Fruit fly (Drosophila melanogaster): ENCODE results near the gene CG3517.
A peak's percentile ranks its signal among the peaks of the same experiment; 100 is the strongest.

CG3517 gene

DNA sequence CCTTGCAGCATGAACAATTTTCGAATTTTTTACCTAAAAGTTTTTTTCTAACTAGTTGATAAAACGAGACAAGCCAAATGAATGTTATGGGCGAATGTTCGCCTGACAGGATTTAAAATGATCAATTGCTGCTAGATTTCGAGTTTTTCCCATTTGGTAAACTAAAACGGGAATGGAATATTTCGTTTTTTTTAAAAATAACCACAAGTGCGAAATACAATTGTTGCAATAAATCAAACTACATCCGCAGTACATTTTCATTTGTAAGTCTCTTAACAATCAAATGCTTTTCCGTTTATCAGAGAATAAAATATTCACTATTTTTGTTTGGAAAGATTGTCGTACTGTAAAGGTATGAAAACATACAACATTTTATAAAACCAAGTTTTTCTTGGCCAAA, at the start of gene CG3517:
TSS of gene CG3517 (minus strand) at position 101 of the 400 bp plus-strand sequence.
- no peak for TF ChIP-seq CG17801 (GFP tag; optimal IDR thresholded peaks at IDR 0.05; ENCODE audit: partially characterized antibody)

DNA sequence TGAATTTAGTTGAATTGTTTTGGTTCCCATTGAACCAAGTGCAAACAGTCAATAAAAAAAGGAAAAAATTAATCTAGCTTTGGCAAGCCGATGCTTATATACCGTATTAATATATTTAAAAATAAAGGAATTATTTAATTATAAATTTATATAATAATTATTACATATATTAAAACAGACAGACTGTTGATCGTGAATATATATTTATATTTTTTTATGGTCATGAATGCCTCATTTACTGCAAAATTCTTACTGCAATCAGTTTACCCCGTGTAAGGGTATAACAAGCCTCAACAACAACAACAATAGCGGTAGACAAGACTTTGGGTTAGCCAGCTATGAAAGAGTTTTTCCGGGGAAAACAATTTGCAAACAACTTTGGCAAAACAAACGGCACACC, 49.1 kb upstream of the CG3517 start:
- TF ChIP-seq CG17801 (GFP tag; optimal IDR thresholded peaks at IDR 0.05; ENCODE audit: partially characterized antibody), result no peak

DNA sequence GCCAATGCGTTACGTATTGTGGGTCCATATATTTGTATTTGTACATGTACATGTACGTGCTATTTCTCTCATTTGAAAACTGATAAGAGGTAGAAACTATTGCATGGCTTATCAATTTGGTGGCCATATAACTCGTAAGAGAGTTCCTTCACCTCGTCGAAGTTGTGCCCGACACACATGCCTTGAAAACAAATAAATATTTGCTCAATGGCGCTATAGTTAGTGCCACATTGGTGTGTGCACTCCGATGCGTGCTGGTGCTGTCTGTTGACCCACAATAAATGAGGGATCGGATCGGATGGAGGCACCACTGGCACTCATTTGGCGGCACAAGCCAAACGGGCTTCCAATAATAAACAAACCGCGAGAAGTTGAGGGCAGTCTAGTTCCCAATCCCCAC, 47.2 kb upstream of the CG3517 start:
- no peak for TF ChIP-seq CG17801 (GFP tag; optimal IDR thresholded peaks at IDR 0.05; ENCODE audit: partially characterized antibody)

DNA sequence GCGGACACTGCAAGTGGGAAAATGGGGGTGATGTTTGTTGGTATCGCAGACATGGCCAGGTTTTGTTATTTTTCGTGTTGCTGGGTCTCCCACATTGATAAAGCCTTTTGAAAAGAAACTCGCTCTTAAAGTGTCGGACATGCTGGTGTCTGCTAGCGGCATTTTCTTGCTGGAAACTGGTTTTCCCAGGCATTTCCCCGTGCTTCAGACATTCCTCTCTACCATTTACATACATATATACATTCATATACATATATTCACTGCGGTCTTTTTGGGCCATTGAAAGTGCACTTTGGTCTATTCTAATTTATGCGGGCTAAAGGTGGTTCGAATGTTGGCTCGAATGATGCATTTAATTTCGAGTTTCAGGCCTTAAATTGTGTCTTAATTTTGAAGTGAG, 45.6 kb upstream of the CG3517 start:
- TF ChIP-seq CG17801 (GFP tag; optimal IDR thresholded peaks at IDR 0.05; ENCODE audit: partially characterized antibody), result no peak

DNA sequence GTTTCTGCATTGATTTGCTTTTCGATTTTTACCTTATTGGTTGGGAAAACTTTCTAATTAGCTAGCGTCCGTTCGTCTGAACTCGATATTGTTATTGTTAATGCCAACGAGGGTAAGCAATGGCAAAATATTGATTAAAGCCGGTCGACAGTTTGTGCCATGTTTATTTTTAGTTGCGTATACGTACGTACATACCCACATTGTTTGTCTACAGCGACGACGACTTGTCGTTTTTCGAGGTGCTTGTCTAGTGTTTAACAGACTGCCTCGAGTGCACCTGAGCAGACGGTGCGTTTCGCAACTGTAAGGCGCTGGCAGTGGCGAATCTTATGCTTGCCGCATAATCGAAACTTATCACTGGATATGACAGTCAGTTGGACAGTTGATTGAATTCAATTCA, 42.5 kb upstream of the CG3517 start:
- TF ChIP-seq CG17801 (GFP tag; optimal IDR thresholded peaks at IDR 0.05; ENCODE audit: partially characterized antibody), result no peak

DNA sequence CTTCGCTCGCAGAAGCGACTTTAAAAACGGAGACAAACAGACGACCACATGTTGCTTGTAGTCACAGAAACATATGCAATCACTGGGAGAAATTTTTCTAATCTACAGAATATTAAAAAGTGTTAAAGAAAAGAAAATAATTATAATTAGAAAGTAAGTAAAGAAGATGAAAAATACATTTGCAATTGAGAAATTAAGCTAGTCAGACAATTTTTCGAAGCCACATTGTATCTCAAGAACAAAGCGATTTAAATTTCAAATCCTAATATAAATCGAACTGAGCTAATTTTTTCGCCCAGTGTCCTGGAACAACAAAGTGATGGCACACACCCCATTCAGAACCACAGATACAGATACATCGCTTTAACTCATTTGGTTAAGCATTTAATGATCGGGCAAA, 40.3 kb upstream of the CG3517 start:
- no peak for TF ChIP-seq CG17801 (GFP tag; optimal IDR thresholded peaks at IDR 0.05; ENCODE audit: partially characterized antibody)

DNA sequence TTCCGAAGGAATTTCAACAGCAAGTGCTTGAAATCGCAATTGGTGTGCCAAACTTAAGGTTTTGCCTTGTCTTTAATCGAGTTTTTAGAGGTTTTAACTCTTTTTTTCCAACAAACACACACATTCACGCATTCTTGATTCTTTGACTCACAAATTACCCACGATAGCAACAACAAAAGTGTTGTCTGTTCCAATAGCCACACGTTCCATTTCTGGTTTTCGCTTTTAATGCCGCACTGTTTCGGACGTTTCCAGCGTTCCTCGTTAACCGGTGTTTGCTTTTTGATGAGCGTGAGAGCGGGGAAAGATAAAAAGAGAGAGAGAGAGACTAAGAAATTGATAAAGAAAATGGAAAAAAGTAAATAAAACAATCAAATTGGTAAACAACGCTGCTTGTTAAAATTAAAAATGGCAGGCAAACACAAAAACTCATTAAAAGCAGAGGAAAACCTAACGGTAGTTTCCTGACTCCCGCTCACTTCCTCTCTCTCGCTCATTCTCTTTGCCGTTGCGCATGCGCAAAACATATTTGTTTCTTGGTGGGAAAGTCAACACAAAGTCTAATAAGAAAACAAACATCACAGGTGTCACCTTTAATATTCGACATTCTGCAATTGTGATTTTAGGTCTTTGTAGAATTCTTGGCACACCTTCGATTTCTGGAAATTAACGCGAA, 39.0 kb upstream of the CG3517 start:
- peak; percentile 20 for TF ChIP-seq CG17801 (GFP tag; optimal IDR thresholded peaks at IDR 0.05; ENCODE audit: partially characterized antibody)

DNA sequence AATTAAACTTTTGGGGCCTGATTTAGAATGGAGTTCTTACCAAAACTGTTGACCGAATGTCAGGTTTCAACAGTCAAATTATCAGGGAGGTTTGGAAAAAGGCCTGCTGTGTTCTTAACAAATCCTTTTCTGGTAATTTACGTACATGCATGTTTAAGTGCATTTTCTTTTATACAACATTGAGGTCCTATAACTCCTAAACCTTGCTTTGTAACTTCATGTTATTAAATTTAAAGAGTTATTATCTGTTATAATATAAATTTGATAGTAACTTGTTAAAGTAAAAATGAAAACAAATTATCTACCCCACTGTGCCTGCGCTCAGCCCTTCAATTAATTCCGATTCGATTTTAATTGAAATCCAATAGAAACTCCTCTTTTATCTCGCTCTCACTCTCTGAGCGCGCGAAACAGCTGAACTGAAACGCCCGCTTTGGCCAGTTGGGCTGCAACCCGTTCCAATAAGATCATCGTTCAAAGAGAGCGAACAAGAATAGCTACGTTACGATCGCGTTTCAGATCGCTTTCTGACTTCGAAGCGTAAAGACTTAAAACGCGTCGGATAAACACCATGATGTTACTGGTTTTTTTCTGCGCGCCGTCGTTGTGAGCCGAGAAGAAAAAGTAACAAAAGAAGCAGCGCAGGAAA, 38.1 kb upstream of the CG3517 start, which contains the start of gene Scsalpha2:
TSS of gene Scsalpha2 (minus strand) at position 51 of the 649 bp plus-strand sequence.
- TF ChIP-seq CG17801 (GFP tag; optimal IDR thresholded peaks at IDR 0.05; ENCODE audit: partially characterized antibody), result no peak

DNA sequence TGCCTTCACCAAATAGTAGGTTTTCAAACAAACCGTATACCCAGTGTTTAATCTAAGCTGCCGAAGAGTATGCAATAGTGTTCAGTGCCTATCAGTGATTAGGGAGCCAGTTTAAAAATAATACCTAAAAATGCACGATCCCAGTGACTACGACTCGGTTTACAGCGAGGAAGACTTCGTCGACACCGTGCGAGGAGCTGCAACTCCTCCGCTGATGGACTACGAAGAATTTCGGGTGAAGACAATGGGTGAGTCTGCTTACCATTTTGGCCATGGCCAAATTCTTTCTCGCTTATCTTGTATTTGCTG, 36.2 kb upstream of the CG3517 start:
- no peak for TF ChIP-seq CG17801 (GFP tag; optimal IDR thresholded peaks at IDR 0.05; ENCODE audit: partially characterized antibody)

DNA sequence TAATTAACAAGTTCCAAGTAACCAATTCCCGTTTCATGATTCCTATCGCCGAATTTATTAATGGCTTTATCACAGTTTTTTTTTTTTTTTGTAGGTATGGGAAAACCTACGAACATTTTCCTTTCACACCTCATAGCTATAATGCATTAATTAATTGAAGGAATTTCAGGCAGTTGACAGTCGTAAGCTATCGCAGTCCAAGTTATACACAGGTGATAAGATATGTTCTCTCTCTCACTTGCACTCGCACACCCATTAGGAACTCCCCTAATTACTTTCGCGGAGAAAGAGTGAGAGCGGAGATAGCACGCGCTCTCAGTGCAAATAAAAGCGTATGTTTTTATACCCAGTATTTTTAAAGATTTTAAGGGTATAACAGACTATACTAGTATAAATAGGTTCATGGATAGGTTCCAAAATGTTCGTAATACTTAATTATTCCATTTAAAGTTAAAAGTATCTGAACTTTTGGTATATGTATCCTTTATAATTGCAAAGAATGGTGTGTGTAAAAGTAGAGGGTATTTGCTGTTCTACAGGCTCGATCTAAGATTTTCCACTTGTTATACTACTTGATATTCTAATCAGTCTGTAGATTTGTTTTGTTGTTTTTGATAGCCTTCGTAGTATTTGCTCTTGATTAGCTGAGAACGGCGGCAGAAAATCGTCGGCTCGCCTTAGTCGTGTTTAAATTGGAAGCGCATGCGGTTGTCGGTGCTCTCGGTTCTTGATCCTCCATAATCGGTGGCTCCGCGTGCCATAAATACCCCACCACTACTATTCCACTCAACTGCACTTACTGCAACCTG, 35.6 kb upstream of the CG3517 start, which contains the start of gene Dys:
TSS of gene Dys (plus strand) at position 677 of the 809 bp plus-strand sequence.
- TF ChIP-seq CG17801 (GFP tag; optimal IDR thresholded peaks at IDR 0.05; ENCODE audit: partially characterized antibody), result no peak

DNA sequence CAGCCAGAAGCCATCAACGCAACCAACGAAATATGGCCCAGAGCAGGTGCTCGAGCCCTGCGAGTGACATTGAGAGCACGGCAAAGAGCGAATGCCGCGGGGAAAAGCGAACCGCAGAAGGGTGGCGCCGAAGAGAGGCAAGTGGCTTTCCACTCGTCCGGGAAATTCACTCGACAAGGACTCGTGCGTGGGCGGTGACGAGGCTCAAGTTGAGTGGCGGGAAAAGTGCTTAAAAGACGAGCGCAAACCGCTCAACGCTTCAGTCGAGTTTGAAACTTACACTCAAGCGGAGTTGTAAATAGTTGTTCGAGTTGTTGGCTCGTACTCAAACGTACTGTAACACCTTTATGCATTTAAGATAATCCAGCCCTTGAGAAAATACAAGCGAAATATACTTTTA, 12.6 kb downstream of the CG3517 start, which contains the start of gene CG31221:
TSS of gene CG31221 (plus strand) at position 256 of the 400 bp plus-strand sequence.
- TF ChIP-seq CG17801 (GFP tag; optimal IDR thresholded peaks at IDR 0.05; ENCODE audit: partially characterized antibody), result no peak

DNA sequence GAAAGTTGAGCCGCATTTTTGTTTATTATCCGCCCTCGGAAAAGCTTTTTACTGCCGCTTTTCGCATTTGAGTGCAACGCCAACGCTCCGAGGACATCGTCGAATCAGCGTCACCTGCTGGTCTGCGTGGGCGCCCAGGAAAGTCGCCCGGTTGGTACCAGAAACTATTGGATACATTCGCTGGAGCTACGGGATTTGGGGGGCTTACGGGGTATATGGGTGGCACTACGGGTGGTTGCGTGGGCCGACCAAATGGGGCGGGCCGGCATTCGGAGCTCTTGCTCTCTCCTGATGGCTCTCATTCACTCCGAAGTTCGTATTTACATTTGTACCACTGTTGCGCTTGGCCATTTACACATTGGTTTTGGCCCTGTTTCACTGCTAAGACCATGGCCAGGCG, 13.6 kb downstream of the CG3517 start:
- no peak for TF ChIP-seq CG17801 (GFP tag; optimal IDR thresholded peaks at IDR 0.05; ENCODE audit: partially characterized antibody)

DNA sequence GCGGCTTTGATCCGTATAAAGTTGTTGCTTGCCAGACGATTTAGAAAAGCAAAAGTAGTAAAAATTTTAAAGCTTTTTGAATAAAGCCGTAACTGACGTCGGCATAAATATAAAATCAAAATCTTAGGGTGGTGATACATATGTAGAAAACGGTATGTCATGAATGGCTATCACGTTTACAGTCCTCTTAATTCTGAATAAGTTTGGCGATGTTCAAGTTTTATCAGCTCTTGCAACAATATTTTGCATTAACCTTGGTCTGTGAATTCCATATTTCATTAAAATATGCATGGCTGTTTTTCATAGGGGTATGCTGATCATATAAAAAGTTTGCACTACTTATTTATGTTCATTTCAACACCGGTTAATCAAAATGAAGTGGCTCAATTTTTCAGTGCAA, 16.4 kb downstream of the CG3517 start, which contains the start of gene CG11626:
TSS of gene CG11626 (plus strand) at position 301 of the 400 bp plus-strand sequence.
- TF ChIP-seq CG17801 (GFP tag; optimal IDR thresholded peaks at IDR 0.05; ENCODE audit: partially characterized antibody), result no peak

DNA sequence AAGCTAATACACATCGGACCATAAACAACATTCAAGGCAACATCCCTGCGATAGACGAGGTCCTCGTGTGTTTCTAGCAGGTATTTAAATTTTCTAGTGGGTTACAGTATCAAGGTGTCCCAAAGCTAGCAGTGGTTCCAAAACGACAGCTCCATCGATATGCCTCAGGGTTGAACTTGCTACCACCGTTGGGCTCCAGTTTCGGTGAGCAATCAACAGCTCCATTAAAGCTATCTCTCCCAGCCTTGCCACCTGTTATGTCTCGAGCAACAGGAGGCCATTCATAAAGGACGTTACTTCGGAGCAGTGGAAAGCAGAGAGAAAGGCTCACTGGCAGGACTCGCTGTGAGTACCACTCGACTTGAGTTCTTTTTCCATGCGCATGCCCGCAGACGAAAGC, 18.1 kb downstream of the CG3517 start:
- TF ChIP-seq CG17801 (GFP tag; optimal IDR thresholded peaks at IDR 0.05; ENCODE audit: partially characterized antibody), result no peak

DNA sequence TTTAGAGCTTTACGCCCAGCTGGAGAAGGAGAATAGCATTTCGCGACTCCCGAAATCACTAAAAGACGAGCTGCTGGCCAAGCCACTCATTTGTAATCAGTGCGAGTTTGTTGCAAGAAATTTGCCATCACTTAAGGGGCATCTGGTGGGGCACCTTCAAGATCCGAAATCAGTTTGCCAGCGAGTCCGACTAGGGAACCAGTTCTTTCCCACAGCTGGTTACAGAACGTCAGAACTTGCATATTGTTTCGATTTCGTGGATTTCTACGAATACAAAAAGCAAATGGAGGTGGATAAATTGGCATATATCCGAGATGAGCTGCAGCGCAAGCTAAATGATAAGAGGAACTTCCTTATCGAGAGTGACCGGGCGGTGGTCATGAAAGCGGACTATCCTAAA, 20.7 kb downstream of the CG3517 start:
- no peak for TF ChIP-seq CG17801 (GFP tag; optimal IDR thresholded peaks at IDR 0.05; ENCODE audit: partially characterized antibody)

DNA sequence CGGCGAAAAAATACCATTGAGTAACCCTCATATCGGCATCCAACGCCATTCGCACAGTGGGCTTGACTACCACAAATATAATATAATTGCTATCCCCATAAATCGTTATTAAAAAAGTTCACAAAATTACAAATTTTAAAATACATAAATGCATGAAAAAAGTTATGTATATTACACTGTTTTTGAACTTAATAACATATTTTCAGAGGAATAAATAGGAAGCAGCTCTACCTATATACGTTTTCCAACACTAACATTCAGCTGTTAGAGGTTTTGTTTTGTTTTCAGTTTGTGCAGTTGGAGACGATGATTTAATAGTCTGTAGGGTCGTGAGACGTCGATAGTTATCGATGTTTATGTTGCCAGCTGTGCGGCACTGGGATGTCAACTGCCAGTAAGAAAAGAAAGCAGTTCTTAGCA, 21.9 kb downstream of the CG3517 start, which contains the start of the genes Ino80 and Aptx:
TSS of gene Ino80 (minus strand) at position 58 of the 420 bp plus-strand sequence.
TSS of gene Aptx (plus strand) at position 360 of the 420 bp plus-strand sequence.
- peak; percentile 93 for TF ChIP-seq CG17801 (GFP tag; optimal IDR thresholded peaks at IDR 0.05; ENCODE audit: partially characterized antibody)

Measured in ovary, adult (tissue).